Worm (Caenorhabditis elegans): Measurements from ENCODE around the gene ZK637.14.

ZK637.14 gene

DNA sequence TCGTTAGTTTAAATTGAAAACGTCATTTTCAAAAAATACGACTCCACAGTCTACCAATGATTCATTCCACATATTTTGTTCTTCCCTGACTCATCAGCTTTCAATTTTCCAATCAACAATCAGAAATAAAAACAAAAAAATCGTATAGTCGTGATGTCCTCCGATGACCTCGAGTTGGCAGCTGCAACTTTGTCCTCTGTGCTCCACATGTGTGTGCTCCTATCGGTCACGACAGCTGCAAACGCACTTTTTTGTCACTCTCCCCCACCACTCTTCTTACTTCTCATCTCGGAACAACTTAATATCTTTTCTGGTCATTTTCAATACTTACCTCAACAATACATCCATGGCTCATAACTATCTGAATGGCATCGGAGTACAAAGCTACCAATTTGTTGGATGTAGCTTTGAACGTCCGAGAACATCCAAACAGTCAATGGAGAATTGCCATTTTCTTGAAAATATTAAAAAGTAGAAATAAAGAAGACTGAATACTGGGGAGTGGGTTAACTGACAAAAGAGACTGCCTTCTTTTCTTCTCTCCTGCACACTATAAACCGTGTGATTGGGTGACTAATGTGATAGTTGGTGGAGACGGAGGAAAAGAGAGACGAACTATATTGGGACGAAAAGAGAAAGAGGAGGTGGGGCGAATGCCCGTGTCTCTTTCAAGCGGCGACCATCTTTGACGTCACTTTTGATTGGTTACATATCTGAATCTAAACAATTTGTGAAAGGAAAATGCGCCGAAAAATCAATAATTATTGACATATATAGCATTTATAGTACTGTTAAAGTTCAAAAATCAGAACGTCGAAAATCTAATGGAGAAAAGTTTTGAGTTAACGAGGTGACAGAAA is 21.7 kb downstream of the ZK637.14 start:
- TF ChIP-seq unc-62 (GFP tag; optimal IDR thresholded peaks at IDR 0.05) = no peak

- no peak for TF ChIP-seq unc-62 (GFP tag; optimal IDR thresholded peaks at IDR 0.05)
These were observed 22.9 kb downstream of the ZK637.14 start for ce11 chrIII:8866038-8866437.

DNA sequence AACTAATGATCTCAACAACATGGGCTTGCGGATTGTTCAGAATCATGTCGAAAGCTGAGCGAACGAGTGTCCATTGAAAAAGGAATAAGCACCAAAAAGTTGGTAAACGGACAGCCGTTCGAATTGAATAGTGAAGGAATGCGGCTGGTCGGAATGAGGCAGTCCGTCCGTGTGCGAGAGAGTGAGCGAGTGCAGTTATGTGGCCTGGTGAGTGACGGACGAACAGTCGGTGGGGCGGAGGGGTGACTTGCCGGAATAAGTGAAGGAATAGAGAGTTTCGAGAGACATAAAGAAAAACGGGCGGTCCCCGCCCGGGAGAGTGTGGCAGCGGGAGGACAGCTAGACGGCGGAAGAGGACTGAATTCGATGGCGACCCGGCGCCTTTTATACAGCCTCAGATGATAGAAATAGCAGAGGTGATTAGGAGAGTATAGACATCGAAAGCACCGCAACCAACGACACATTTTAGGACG is 23.6 kb downstream of the ZK637.14 start:
- TF ChIP-seq unc-62 (GFP tag; optimal IDR thresholded peaks at IDR 0.05) = no peak

ce11 chrIII:8858482-8858881 is 30.5 kb downstream of the ZK637.14 start:
- TF ChIP-seq unc-62 (GFP tag; optimal IDR thresholded peaks at IDR 0.05) = no peak

ce11 chrIII:8851961-8852360 is 37.0 kb downstream of the ZK637.14 start, which contains the start of gene plg-1:
TSS of gene plg-1 (plus strand) at chrIII:8852261.
- no peak for TF ChIP-seq unc-62 (GFP tag; optimal IDR thresholded peaks at IDR 0.05)

DNA sequence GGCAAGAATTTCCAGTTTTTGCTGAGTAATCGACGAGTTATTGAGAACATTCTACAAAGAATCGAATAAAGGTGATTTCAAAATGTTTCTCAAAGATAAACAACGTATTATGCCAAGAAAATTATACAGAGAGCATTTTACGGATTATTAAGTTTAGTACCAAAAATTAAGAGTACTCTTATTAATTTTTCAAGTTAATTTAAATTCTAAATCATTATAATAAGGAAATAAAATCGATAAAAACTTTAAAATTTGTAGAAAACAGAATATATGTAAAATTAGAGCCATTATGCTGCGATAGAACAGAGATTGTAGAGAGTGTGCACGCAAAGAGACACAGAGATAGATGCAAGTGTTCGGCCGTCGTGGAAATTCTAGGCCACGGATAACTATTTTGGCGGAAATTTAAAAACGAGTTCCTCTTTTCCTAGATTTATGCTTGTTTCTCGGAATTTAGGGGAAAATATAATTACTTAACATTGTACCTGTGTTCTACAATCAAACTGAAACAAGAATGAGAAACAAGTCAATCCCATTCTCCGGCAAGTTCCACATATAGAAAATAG is 38.4 kb downstream of the ZK637.14 start, which contains the start of gene F44E2.9:
Gene F44E2.9 (minus strand): TSS at position 51 of the 566 bp plus-strand sequence.
- no peak for TF ChIP-seq unc-62 (GFP tag; optimal IDR thresholded peaks at IDR 0.05)

DNA sequence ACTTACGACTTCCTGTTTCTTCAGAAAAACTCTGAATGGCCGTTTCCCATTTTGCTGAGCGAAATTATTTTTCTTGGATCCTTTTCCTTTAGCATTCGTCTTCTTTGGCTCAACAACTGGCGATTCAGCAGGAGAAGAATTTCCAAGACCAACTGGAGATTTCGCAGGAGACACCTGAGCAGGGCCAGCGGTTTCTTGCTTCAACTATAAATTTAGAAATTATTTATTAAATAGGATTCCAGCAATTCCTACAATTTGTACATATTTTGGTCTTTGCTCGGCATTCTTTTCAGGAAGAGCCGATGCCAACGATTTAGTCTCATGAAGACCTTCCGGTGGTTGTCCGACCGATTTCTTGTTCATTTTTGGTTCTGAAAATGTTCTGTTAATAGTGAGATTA is 39.4 kb downstream of the ZK637.14 start, which contains the start of gene F44E2.8:
Gene F44E2.8 (minus strand): TSS at position 371 of the 400 bp plus-strand sequence.
- TF ChIP-seq unc-62 (GFP tag; optimal IDR thresholded peaks at IDR 0.05) = no peak

DNA sequence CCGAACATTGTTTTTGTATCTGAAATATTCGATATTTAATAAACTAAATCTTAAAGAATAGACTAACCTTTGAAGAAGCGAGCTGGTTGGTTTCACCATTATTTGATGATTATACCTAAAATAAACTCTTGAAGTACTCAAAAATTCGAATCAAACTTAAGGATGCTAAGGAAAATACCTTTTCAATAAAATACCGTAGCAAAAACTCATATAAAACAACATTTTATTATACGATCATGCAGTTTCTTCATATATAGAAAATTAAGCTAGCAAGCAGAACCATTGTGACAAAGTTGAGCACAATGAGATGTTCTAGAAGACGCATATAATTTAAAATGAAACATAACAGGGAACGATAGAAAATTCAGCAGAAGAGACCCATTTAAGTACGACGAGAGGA is 40.6 kb downstream of the ZK637.14 start, which contains the start of gene F44E2.7:
Gene F44E2.7 (minus strand): TSS at position 101 of the 400 bp plus-strand sequence.
- no peak for TF ChIP-seq unc-62 (GFP tag; optimal IDR thresholded peaks at IDR 0.05)

DNA sequence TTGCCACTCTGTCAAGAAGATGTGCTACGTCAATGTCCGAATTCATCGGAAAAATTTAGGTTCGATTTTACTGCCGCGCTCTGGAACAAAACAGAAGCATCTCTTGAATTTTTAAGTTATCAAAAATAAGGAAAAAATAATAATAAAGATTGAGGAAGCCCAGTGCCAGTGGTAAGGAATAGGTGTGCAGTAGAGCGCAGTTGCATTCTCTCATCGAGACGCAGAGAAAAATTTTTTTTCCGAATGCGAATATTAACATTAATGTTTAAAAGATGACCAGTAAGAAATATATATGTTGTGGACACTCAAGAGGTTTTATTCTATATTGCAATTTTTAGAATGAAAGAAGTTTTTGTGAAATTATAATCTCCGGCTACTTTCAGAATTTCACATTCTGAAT is 41.2 kb downstream of the ZK637.14 start:
- TF ChIP-seq unc-62 (GFP tag; optimal IDR thresholded peaks at IDR 0.05) = no peak

- TF ChIP-seq unc-62 (GFP tag; optimal IDR thresholded peaks at IDR 0.05) = no peak
These were observed 43.8 kb downstream of the ZK637.14 start, which contains the start of gene F44E2.6 for ce11 chrIII:8845114-8845513. TSS of gene F44E2.6 (minus strand) at chrIII:8845214.

DNA sequence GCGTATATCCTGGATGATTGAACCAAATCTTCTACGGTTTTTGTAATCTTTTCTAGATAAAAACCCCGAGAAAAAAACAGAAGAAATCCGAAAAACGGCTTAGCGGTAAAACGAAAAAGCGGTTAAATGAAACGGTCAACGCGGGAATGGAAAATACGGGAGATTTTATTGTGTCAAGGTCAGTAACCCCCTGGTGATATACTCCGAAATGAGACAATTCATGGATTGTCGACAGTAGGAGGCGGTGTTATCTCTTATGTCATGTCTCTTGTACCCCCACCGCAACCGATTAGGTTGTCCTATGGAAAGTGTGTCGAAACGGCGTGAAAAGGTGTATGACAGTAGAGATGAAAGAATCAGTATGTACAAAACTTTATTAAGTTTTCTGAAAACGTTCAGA is 44.8 kb downstream of the ZK637.14 start:
- TF ChIP-seq unc-62 (GFP tag; optimal IDR thresholded peaks at IDR 0.05) = no peak

- TF ChIP-seq unc-62 (GFP tag; optimal IDR thresholded peaks at IDR 0.05) = no peak
These were observed 49.1 kb downstream of the ZK637.14 start for ce11 chrIII:8839813-8840212.
